Fruit fly (Drosophila melanogaster) whole organism, adult: ENCODE data around the gene cnc.

Experiments
- CG11617 ChIP-seq: fragments of 200-800 bp; sonication (Bioruptor generic); optimal IDR thresholded peaks from 2 replicates; lab custom pipeline; 2017; ENCODE audit warnings: mild to moderate bottlenecking, missing biosample characterization, missing genetic modification reagents, missing genetic modification characterization
- CG14711 ChIP-seq: fragments of 200-800 bp; sonication (Bioruptor generic); optimal IDR thresholded peaks from 2 replicates; lab custom pipeline; 2018; ENCODE audit warnings: missing biosample characterization, mild to moderate bottlenecking, missing genetic modification characterization, moderate library complexity
- kay ChIP-seq: fragments of 200-800 bp; sonication (Bioruptor generic); peaks from one replicate; lab custom pipeline; 2016; ENCODE audit warnings: missing biosample characterization, missing genetic modification characterization, borderline replicate concordance
- pad ChIP-seq: fragments of 200-800 bp; sonication (Bioruptor generic); optimal IDR thresholded peaks from 3 replicates; lab custom pipeline; 2017; ENCODE audit warnings: missing biosample characterization, missing genetic modification characterization, mild to moderate bottlenecking, moderate library complexity, missing genetic modification reagents

- TF ChIP-seq pad (GFP tag; lab: Kevin White, UChicago) (no peak), CG14711 (tag; lab: Kevin White, UChicago) (no peak), kay (GFP tag; lab: Kevin White, UChicago) (no peak), CG11617 (no peak)
Observed at dm6 chr3R:23170335-23170734, 56.2 kb downstream of the cnc start.
